Fruit fly (Drosophila melanogaster) whole organism, adult: Measurements from ENCODE around the gene CG12105.
A peak's percentile ranks its signal among the peaks of the same experiment; 100 is the strongest.

Experiments
- CG11617 ChIP-seq: fragments of 200-800 bp; sonication (Bioruptor generic); optimal IDR thresholded peaks from 2 replicates; lab custom pipeline; 2017; ENCODE audit warnings: mild to moderate bottlenecking, missing biosample characterization, missing genetic modification reagents, missing genetic modification characterization
- CG12768 ChIP-seq: fragments of 200-800 bp; sonication (Bioruptor generic); optimal IDR thresholded peaks from 2 replicates; lab custom pipeline; 2017; ENCODE audit warnings: missing biosample characterization, missing genetic modification characterization, mild to moderate bottlenecking, moderate library complexity, missing genetic modification reagents
- CG14711 ChIP-seq: fragments of 200-800 bp; sonication (Bioruptor generic); optimal IDR thresholded peaks from 2 replicates; lab custom pipeline; 2018; ENCODE audit warnings: missing biosample characterization, mild to moderate bottlenecking, missing genetic modification characterization, moderate library complexity
- CG1620 ChIP-seq: fragments of 200-800 bp; sonication (Bioruptor generic); optimal IDR thresholded peaks from 2 replicates; lab custom pipeline; 2016; ENCODE audit warnings: missing biosample characterization, missing genetic modification characterization
- CG33017 ChIP-seq: fragments of 200-800 bp; sonication (Bioruptor generic); optimal IDR thresholded peaks from 2 replicates; lab custom pipeline; 2018; ENCODE audit warnings: missing biosample characterization, mild to moderate bottlenecking, missing genetic modification characterization, moderate library complexity
- CG5204 ChIP-seq: fragments of 200-800 bp; sonication (Bioruptor generic); optimal IDR thresholded peaks from 2 replicates; lab custom pipeline; 2016; ENCODE audit warnings: missing biosample characterization, missing genetic modification characterization
- CG7045 ChIP-seq: fragments of 200-800 bp; sonication (Bioruptor generic); optimal IDR thresholded peaks from 2 replicates; lab custom pipeline; 2017; ENCODE audit warnings: missing biosample characterization, mild to moderate bottlenecking, missing genetic modification characterization
- CG7101 ChIP-seq: fragments of 200-800 bp; sonication (Bioruptor generic); optimal IDR thresholded peaks from 2 replicates; lab custom pipeline; 2018; ENCODE audit warnings: missing biosample characterization, mild to moderate bottlenecking, missing genetic modification characterization, moderate library complexity
- Clk ChIP-seq: fragments of 200-800 bp; sonication (Bioruptor generic); optimal IDR thresholded peaks from 2 replicates; lab custom pipeline; 2017; ENCODE audit warnings: missing biosample characterization, missing genetic modification characterization
- Crg-1 ChIP-seq: fragments of 200-800 bp; sonication (Bioruptor generic); optimal IDR thresholded peaks from 2 replicates; lab custom pipeline; 2016; ENCODE audit warnings: missing biosample characterization, missing genetic modification characterization
- Hr96 ChIP-seq: fragments of 200-800 bp; sonication (Bioruptor generic); optimal IDR thresholded peaks from 2 replicates; lab custom pipeline; 2016; ENCODE audit warnings: missing biosample characterization, missing genetic modification characterization
- Mnt ChIP-seq: fragments of 200-800 bp; sonication (Bioruptor generic); optimal IDR thresholded peaks from 2 replicates; lab custom pipeline; 2016; ENCODE audit warnings: missing biosample characterization, mild to moderate bottlenecking, missing genetic modification characterization
- bab1 ChIP-seq: fragments of 200-800 bp; sonication (Bioruptor generic); optimal IDR thresholded peaks from 3 replicates; lab custom pipeline; 2019; ENCODE audit warnings: missing biosample characterization, mild to moderate bottlenecking, missing genetic modification characterization, moderate library complexity
- cic ChIP-seq: fragments of 200-800 bp; sonication (Bioruptor generic); optimal IDR thresholded peaks from 2 replicates; lab custom pipeline; 2017; ENCODE audit warnings: missing biosample characterization, mild to moderate bottlenecking, missing genetic modification characterization, moderate library complexity
- cnc ChIP-seq, 2 experiments: fragments of >200 bp; optimal IDR thresholded peaks; 2 replicates each; lab custom pipeline; 2017
- kay ChIP-seq: fragments of 200-800 bp; sonication (Bioruptor generic); peaks from one replicate; lab custom pipeline; 2016; ENCODE audit warnings: missing biosample characterization, missing genetic modification characterization, borderline replicate concordance
- ovo ChIP-seq: fragments of 200-800 bp; sonication (Bioruptor generic); optimal IDR thresholded peaks from 2 replicates; lab custom pipeline; 2016; ENCODE audit warnings: missing biosample characterization, missing genetic modification characterization
- pad ChIP-seq: fragments of 200-800 bp; sonication (Bioruptor generic); optimal IDR thresholded peaks from 3 replicates; lab custom pipeline; 2017; ENCODE audit warnings: missing biosample characterization, missing genetic modification characterization, mild to moderate bottlenecking, moderate library complexity, missing genetic modification reagents
- tj ChIP-seq: fragments of 200-800 bp; sonication (Bioruptor generic); optimal IDR thresholded peaks from 3 replicates; lab custom pipeline; 2017; ENCODE audit warnings: missing biosample characterization, mild to moderate bottlenecking, missing genetic modification characterization, moderate library complexity
- toe ChIP-seq: fragments of 200-800 bp; sonication (Bioruptor generic); optimal IDR thresholded peaks from 2 replicates; lab custom pipeline; 2016; ENCODE audit warnings: missing biosample characterization, missing genetic modification characterization

CG12105 gene

dm6 chr3L:1615701-1616100 is at the start of gene CG12105:
TSS of gene CG12105 (minus strand) at chr3L:1615801.
- TF ChIP-seq pad (GFP tag; lab: Kevin White, UChicago) (no peak), Mnt (GFP tag; lab: Kevin White, UChicago) (no peak), CG11617 (GFP tag; lab: Kevin White, UChicago) (no peak), CG7045 (GFP tag; lab: Kevin White, UChicago) (no peak), CG33017 (tag; lab: Kevin White, UChicago) (no peak), tj (GFP tag; lab: Kevin White, UChicago) (no peak), CG7101 (tag; lab: Kevin White, UChicago) (no peak), Clk (no peak), CG1620 (GFP tag; lab: Kevin White, UChicago) (no peak), Crg-1 (GFP tag; lab: Kevin White, UChicago) (no peak), Hr96 (GFP tag; lab: Kevin White, UChicago) (no peak)

DNA sequence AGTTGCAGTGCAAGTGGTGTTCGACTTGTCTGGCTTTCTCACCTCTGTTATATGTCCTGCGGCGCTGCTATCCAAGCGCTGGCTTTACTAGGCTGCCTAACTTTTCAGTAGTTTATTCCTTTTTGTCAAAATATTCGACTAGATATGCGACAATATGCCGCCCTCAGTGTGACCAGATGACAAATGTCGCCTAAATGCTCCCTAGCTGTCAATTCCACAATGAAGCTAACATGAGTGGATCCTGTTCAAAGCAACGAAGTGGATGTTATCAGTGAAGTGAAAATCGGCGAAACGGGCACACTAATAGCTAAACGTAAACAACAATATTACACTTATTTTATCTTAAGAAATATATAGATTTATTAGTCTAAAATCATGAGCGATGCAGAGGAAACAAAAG is 49.3 kb upstream of the CG12105 start, which contains the start of the genes Srrm234 and CG7974:
TSS of gene Srrm234 (minus strand) at position 189 of the 400 bp plus-strand sequence.
TSS of gene CG7974 (plus strand) at position 263 of the 400 bp plus-strand sequence.
- TF ChIP-seq Crg-1 (GFP tag; lab: Kevin White, UChicago): no peak
- TF ChIP-seq bab1 (GFP tag; lab: Kevin White, UChicago): peak; percentile 45
- TF ChIP-seq pad (GFP tag; lab: Kevin White, UChicago): no peak
- TF ChIP-seq cic (GFP tag; lab: Kevin White, UChicago): no peak
- peak; percentile 1 for TF ChIP-seq CG14711 (tag; lab: Kevin White, UChicago)
- no peak for TF ChIP-seq CG33017 (tag; lab: Kevin White, UChicago)
- TF ChIP-seq kay (GFP tag; lab: Kevin White, UChicago): no peak
- TF ChIP-seq tj (GFP tag; lab: Kevin White, UChicago): no peak
- peak; percentile 44 for TF ChIP-seq Mnt (GFP tag; lab: Kevin White, UChicago)
- TF ChIP-seq ovo (GFP tag; lab: Kevin White, UChicago): no peak

DNA sequence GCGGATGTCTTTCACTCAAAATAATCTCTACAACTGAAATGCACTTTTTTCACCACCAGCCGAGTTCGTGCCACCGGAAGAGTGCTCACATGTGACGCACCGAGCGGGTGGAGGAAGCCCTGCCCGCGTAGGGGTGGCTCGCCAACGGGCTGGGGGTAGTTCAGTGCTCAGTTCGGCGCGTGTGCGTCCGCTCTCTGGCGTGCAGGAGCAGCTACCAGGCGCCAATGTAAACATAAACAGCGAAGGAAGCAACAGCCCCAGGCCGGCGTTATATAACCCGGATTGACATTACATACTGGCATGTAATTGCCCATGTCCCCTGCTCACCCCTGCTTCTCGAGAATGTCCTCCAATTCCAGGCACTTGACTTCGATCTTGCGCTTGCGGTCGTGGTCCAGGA is 48.6 kb upstream of the CG12105 start:
- TF ChIP-seq Mnt (GFP tag; lab: Kevin White, UChicago) (no peak), Crg-1 (GFP tag; lab: Kevin White, UChicago) (no peak), cic (GFP tag; lab: Kevin White, UChicago) (no peak), CG1620 (GFP tag; lab: Kevin White, UChicago) (no peak), CG5204 (GFP tag; lab: Kevin White, UChicago) (no peak), tj (GFP tag; lab: Kevin White, UChicago) (no peak), CG7101 (tag; lab: Kevin White, UChicago) (no peak), CG12768 (no peak), CG14711 (tag; lab: Kevin White, UChicago) (no peak), CG11617 (GFP tag; lab: Kevin White, UChicago) (no peak), pad (GFP tag; lab: Kevin White, UChicago) (no peak), CG33017 (tag; lab: Kevin White, UChicago) (no peak), Hr96 (GFP tag; lab: Kevin White, UChicago) (no peak), bab1 (GFP tag; lab: Kevin White, UChicago) (no peak), Clk (no peak), toe (GFP tag; lab: Kevin White, UChicago) (no peak), kay (GFP tag; lab: Kevin White, UChicago) (no peak)

- TF ChIP-seq CG1620 (GFP tag; lab: Kevin White, UChicago) (no peak), Mnt (GFP tag; lab: Kevin White, UChicago) (no peak), CG7101 (tag; lab: Kevin White, UChicago) (no peak)
Observed at dm6 chr3L:1663531-1663930, 47.9 kb upstream of the CG12105 start.

dm6 chr3L:1661738-1662370 is 46.3 kb upstream of the CG12105 start:
- TF ChIP-seq Mnt (GFP tag; lab: Kevin White, UChicago) (peak; percentile 54), CG7101 (tag; lab: Kevin White, UChicago) (no peak), cic (GFP tag; lab: Kevin White, UChicago) (peak; percentile 12)

dm6 chr3L:1653752-1654151 is 38.2 kb upstream of the CG12105 start:
- no peak for TF ChIP-seq tj (GFP tag; lab: Kevin White, UChicago)
- peak; percentile 30 for TF ChIP-seq cic (GFP tag; lab: Kevin White, UChicago)

DNA sequence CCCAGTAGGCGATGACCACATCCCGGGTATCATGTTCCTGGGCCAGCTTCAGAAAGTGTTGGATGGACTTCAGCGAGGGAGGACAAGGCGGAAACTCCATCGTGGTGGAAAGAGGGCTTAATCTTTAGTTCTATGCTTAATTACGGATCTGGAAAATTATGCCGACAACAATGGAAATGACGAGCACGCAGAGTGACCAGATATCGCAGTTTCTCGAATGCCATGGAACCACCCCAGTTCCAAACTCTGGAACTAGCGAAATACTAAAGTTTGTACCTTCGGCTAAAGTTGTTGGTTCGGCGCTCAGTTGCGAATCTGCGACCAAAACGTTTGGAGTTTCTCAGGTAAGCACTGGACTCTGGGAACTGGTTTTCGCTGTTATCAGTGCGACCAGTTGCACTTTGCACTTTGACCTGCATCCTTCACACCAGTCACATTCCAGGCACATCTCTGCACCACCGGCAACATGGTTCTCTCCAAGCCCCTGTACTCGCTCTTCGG is 37.1 kb upstream of the CG12105 start, which contains the start of the genes CG7970 and Vta1:
TSS of gene CG7970 (plus strand) at position 51 of the 501 bp plus-strand sequence.
TSS of gene Vta1 (minus strand) at position 201 of the 501 bp plus-strand sequence.
- TF ChIP-seq Clk (no peak), CG12768 (peak; percentile 93), Mnt (GFP tag; lab: Kevin White, UChicago) (no peak), CG7101 (tag; lab: Kevin White, UChicago) (no peak), CG33017 (tag; lab: Kevin White, UChicago) (peak; percentile 52), ovo (GFP tag; lab: Kevin White, UChicago) (no peak), bab1 (GFP tag; lab: Kevin White, UChicago) (peak; percentile 31), CG14711 (tag; lab: Kevin White, UChicago) (peak; percentile 17), Crg-1 (GFP tag; lab: Kevin White, UChicago) (peak; percentile 21), toe (GFP tag; lab: Kevin White, UChicago) (no peak), tj (GFP tag; lab: Kevin White, UChicago) (peak; percentile 9), cnc (optimal IDR thresholded peaks at IDR 0.05; lab: Kevin White, UChicago) (no peak), CG11617 (GFP tag; lab: Kevin White, UChicago) (peak; percentile 16), Hr96 (GFP tag; lab: Kevin White, UChicago) (no peak)
